Worm (Caenorhabditis elegans) whole organism, L4/young adult: ENCODE measurements around the gene asp-1.

Experiments used
- W03F9.2 ChIP-seq: fragments of 150-350 bp; optimal IDR thresholded peaks from 2 replicates; lab custom pipeline; 2014; ENCODE audit warnings: missing biosample characterization, missing genetic modification characterization
- dao-5 ChIP-seq: sonication (generic microtip); optimal IDR thresholded peaks from 2 replicates; lab custom pipeline; 2016; ENCODE audit warnings: missing genotype, missing genetic modification characterization, moderate library complexity, missing compliant biosample characterization
- him-1 ChIP-seq: sonication (generic microtip); optimal IDR thresholded peaks from 2 replicates; lab custom pipeline; 2016; ENCODE audit warnings: missing genotype, missing genetic modification reagents, missing genetic modification characterization, missing compliant biosample characterization

ce11 chrV:19050888-19051287, 336 bp upstream of the asp-1 start:
- TF ChIP-seq him-1 (tag; lab: Kevin White, UChicago) (no peak), W03F9.2 (tag; lab: Kevin White, UChicago) (no peak), dao-5 (no peak)
